Worm (Caenorhabditis elegans) whole organism, mixed stage, embryonic: ENCODE results near the gene ZK856.18.

Experiments
- M03D4.4 ChIP-seq: sonication (generic microtip); optimal IDR thresholded peaks from 2 replicates; lab custom pipeline; 2017; ENCODE audit warnings: mild to moderate bottlenecking, missing genetic modification characterization, missing compliant biosample characterization
- bed-3 ChIP-seq: fragments of 200-800 bp; sonication (Bioruptor generic); optimal IDR thresholded peaks from 3 replicates; lab custom pipeline; 2018; ENCODE audit warnings: mild to moderate bottlenecking, missing genetic modification characterization, moderate library complexity, missing compliant biosample characterization
- blmp-1 ChIP-seq: fragments of 150-350 bp; optimal IDR thresholded peaks from 2 replicates; lab custom pipeline; 2014; ENCODE audit warnings: missing biosample characterization, missing genetic modification characterization
- ceh-39 ChIP-seq: fragments of 150-350 bp; optimal IDR thresholded peaks from 2 replicates; lab custom pipeline; 2014; ENCODE audit warnings: missing biosample characterization, missing genetic modification characterization
- ceh-43 ChIP-seq: fragments of 200-800 bp; sonication (Bioruptor generic); optimal IDR thresholded peaks from 2 replicates; lab custom pipeline; 2018; ENCODE audit warnings: mild to moderate bottlenecking, missing genetic modification characterization, moderate library complexity, missing compliant biosample characterization
- ces-1 ChIP-seq: fragments of 150-350 bp; optimal IDR thresholded peaks from 2 replicates; lab custom pipeline; 2014; ENCODE audit warnings: missing biosample characterization, missing genetic modification reagents, missing genetic modification characterization
- cnd-1 ChIP-seq: fragments of 200-800 bp; sonication (Bioruptor generic); optimal IDR thresholded peaks from 2 replicates; lab custom pipeline; 2018; ENCODE audit warnings: mild to moderate bottlenecking, missing genetic modification characterization, missing compliant biosample characterization
- drap-1 ChIP-seq: fragments of 200-800 bp; sonication (Bioruptor generic); optimal IDR thresholded peaks from 3 replicates; lab custom pipeline; 2018; ENCODE audit warnings: mild to moderate bottlenecking, missing genetic modification characterization, missing compliant biosample characterization
- elt-1 ChIP-seq: sonication (generic microtip); optimal IDR thresholded peaks from 2 replicates; lab custom pipeline; 2017; ENCODE audit warnings: missing genetic modification characterization, mild to moderate bottlenecking, missing compliant biosample characterization, antibody characterized with exemption, moderate library complexity, borderline replicate concordance; ENCODE audit not compliant: insufficient read depth
- elt-3 ChIP-seq: fragments of 150-350 bp; optimal IDR thresholded peaks from 2 replicates; lab custom pipeline; 2014; ENCODE audit warnings: missing biosample characterization, missing genetic modification characterization
- flh-1 ChIP-seq: fragments of 200-800 bp; sonication (Bioruptor generic); optimal IDR thresholded peaks from 2 replicates; lab custom pipeline; 2018; ENCODE audit warnings: mild to moderate bottlenecking, missing genetic modification characterization, moderate library complexity, missing compliant biosample characterization
- ham-2 ChIP-seq: fragments of 200-800 bp; sonication (Bioruptor generic); optimal IDR thresholded peaks from 2 replicates; lab custom pipeline; 2018; ENCODE audit warnings: mild to moderate bottlenecking, missing genetic modification characterization, missing compliant biosample characterization
- hlh-1 ChIP-seq: fragments of 150-350 bp; optimal IDR thresholded peaks from 2 replicates; lab custom pipeline; 2014; ENCODE audit warnings: missing biosample characterization, missing genetic modification reagents, missing genetic modification characterization
- lin-13 ChIP-seq: fragments of 150-350 bp; optimal IDR thresholded peaks from 2 replicates; lab custom pipeline; 2014; ENCODE audit warnings: missing biosample characterization, missing genetic modification characterization
- lin-32 ChIP-seq: fragments of 200-800 bp; sonication (Bioruptor generic); optimal IDR thresholded peaks from 2 replicates; lab custom pipeline; 2018; ENCODE audit warnings: mild to moderate bottlenecking, missing genetic modification characterization, missing compliant biosample characterization
- lsy-2 ChIP-seq: fragments of 150-350 bp; optimal IDR thresholded peaks from 2 replicates; lab custom pipeline; 2014; ENCODE audit warnings: missing biosample characterization, missing genetic modification characterization
- mls-2 ChIP-seq: sonication (generic microtip); optimal IDR thresholded peaks from 2 replicates; lab custom pipeline; 2016; ENCODE audit warnings: mild to moderate bottlenecking, missing genetic modification characterization, moderate library complexity, missing compliant biosample characterization
- nhr-12 ChIP-seq: fragments of 150-350 bp; optimal IDR thresholded peaks from 2 replicates; lab custom pipeline; 2014; ENCODE audit warnings: missing biosample characterization, missing genetic modification characterization
- nhr-2 ChIP-seq: fragments of 150-350 bp; optimal IDR thresholded peaks from 2 replicates; lab custom pipeline; 2014; ENCODE audit warnings: missing biosample characterization, missing genetic modification characterization
- nhr-237 ChIP-seq: fragments of 150-350 bp; optimal IDR thresholded peaks from 2 replicates; lab custom pipeline; 2014; ENCODE audit warnings: missing biosample characterization, missing genetic modification characterization
- nhr-28 ChIP-seq: fragments of 150-350 bp; optimal IDR thresholded peaks from 2 replicates; lab custom pipeline; 2014; ENCODE audit warnings: missing biosample characterization, missing genetic modification characterization
- nhr-76 ChIP-seq: sonication (generic microtip); optimal IDR thresholded peaks from 2 replicates; lab custom pipeline; 2017; ENCODE audit warnings: missing biosample characterization, missing genetic modification characterization
- pha-4 ChIP-seq: fragments of 150-350 bp; optimal IDR thresholded peaks from 2 replicates; lab custom pipeline; 2018; ENCODE audit warnings: missing biosample characterization, missing genetic modification reagents, missing genetic modification characterization
- sem-2 ChIP-seq: fragments of 200-800 bp; sonication (Bioruptor generic); optimal IDR thresholded peaks from 2 replicates; lab custom pipeline; 2018; ENCODE audit warnings: mild to moderate bottlenecking, missing genetic modification characterization, missing compliant biosample characterization
- snpc-4 ChIP-seq: fragments of 150-350 bp; optimal IDR thresholded peaks from 2 replicates; lab custom pipeline; 2014; ENCODE audit warnings: missing biosample characterization, missing genetic modification characterization
- sptf-1 ChIP-seq: sonication (generic microtip); optimal IDR thresholded peaks from 2 replicates; lab custom pipeline; 2017; ENCODE audit warnings: mild to moderate bottlenecking, missing genetic modification characterization, moderate library complexity, missing compliant biosample characterization
- unc-120 ChIP-seq: sonication (generic microtip); optimal IDR thresholded peaks from 2 replicates; lab custom pipeline; 2017; ENCODE audit warnings: missing genetic modification characterization, missing compliant biosample characterization; ENCODE audit not compliant: poor library complexity, severe bottlenecking
- unc-62 ChIP-seq: fragments of 150-350 bp; optimal IDR thresholded peaks from 2 replicates; lab custom pipeline; 2014; ENCODE audit warnings: missing biosample characterization, missing genetic modification reagents, missing genetic modification characterization
- zip-8 ChIP-seq: fragments of 150-350 bp; optimal IDR thresholded peaks from 2 replicates; lab custom pipeline; 2014; ENCODE audit warnings: missing biosample characterization, missing genetic modification characterization
- ztf-11 ChIP-seq: fragments of 150-350 bp; optimal IDR thresholded peaks from 2 replicates; lab custom pipeline; 2014; ENCODE audit warnings: missing biosample characterization, missing genetic modification characterization

The ZK856.18 gene

DNA sequence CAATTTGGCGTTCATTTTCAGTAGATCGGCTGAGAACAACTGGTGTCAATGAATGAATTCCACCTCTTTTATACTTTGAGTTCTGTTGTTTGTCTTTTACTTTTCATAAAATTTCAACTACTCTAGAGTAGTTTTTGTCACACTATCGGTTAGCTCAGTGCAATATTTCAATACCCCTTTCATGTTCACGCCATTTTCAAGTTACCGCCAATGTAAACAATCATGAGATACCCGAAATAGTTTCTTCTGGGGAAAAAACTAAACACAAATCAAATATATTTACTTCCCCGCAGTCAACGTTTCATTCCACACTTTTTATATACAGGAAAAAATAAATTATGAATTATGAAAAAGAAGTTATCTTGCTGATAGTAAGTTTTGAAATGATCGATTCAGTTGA, 42.6 kb upstream of the ZK856.18 start, which contains the start of gene fipr-4:
TSS of gene fipr-4 (minus strand) at position 101 of the 400 bp plus-strand sequence.
- TF ChIP-seq ceh-43 (no peak), lin-32 (GFP tag; lab: Kevin White, UChicago) (no peak), snpc-4 (tag; lab: Kevin White, UChicago) (no peak), nhr-237 (tag; lab: Kevin White, UChicago) (no peak), ces-1 (no peak), elt-3 (tag; lab: Kevin White, UChicago) (no peak), sem-2 (GFP tag; lab: Kevin White, UChicago) (no peak), unc-120 (tag; lab: Kevin White, UChicago) (no peak), pha-4 (tag; lab: Kevin White, UChicago) (no peak), flh-1 (no peak), sptf-1 (tag; lab: Kevin White, UChicago) (no peak), nhr-2 (no peak)

DNA sequence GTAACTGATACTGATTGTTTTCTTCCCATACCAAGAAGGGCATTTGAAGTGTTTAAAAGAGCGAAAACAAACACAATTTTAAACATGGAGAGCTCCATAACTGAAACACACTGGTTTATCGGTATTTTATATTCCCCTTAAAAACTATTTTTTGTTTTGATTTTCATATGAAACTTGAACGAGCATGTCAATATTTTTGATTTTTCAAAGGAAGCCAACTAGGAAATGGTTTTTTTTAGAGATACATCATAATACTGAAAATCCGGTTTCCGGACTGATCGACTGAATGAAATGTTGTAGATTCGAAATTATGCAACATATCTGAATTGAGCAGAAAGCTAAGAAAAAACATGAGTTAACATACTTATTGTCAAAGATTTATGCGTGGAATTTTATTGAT, 41.5 kb upstream of the ZK856.18 start, which contains the start of gene ttr-19:
TSS of gene ttr-19 (minus strand) at position 101 of the 400 bp plus-strand sequence.
- TF ChIP-seq ztf-11 (tag; lab: Kevin White, UChicago) (no peak), M03D4.4 (no peak), elt-3 (tag; lab: Kevin White, UChicago) (no peak)

DNA sequence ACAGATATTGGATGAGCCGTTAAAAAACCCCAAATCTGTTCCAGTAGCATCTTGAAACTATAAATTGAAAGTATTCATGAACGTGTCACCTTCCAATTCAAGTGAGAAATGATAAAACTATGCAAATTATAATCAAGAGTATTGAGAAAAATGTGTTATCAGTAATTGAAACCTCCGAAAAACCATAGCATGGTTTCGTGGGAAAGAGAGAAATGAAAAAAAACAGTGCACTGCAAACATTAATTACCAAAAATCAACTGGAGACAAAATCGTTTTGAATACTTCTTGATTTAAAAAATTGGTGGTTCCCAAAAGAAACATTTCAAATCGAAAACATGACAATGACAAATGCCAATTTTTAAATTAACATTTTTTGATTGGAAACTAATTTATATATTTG, 39.8 kb upstream of the ZK856.18 start, which contains the start of gene daf-36:
TSS of gene daf-36 (minus strand) at position 101 of the 400 bp plus-strand sequence.
- TF ChIP-seq ztf-11 (tag; lab: Kevin White, UChicago) (no peak), lin-32 (GFP tag; lab: Kevin White, UChicago) (no peak), bed-3 (no peak), zip-8 (tag; lab: Kevin White, UChicago) (no peak), sptf-1 (tag; lab: Kevin White, UChicago) (no peak), ceh-39 (tag; lab: Kevin White, UChicago) (no peak), pha-4 (tag; lab: Kevin White, UChicago) (no peak), ces-1 (no peak), nhr-28 (no peak), mls-2 (tag; lab: Kevin White, UChicago) (no peak), ham-2 (no peak), nhr-76 (no peak), drap-1 (GFP tag; lab: Kevin White, UChicago) (no peak), unc-120 (tag; lab: Kevin White, UChicago) (no peak), elt-3 (tag; lab: Kevin White, UChicago) (no peak), nhr-12 (tag; lab: Kevin White, UChicago) (no peak), snpc-4 (tag; lab: Kevin White, UChicago) (no peak)
- TF ChIP-seq, all 35 proteins: peak for 0

DNA sequence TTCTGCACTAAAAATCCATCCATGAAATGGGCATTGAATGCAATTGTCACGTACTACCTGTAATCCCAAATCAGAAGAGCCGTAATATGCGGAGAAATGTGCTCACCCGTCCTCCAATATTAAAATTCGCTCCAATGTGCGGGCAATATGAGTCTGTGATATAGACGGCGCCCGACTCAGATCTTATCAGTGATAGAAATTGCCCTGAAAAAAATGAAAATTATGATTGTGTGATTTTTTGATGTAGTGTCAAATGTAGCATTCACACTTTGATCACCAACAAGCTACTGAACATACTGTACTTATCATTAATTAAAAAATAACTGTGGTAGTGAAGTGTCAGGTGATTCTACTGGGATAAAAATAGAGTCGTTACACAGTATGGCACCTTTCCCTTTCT, 38.8 kb upstream of the ZK856.18 start:
- TF ChIP-seq ztf-11 (tag; lab: Kevin White, UChicago) (no peak), unc-62 (no peak), snpc-4 (tag; lab: Kevin White, UChicago) (no peak), blmp-1 (no peak), nhr-237 (tag; lab: Kevin White, UChicago) (no peak), nhr-2 (no peak), nhr-28 (no peak), pha-4 (tag; lab: Kevin White, UChicago) (no peak), lsy-2 (tag; lab: Kevin White, UChicago) (no peak)

DNA sequence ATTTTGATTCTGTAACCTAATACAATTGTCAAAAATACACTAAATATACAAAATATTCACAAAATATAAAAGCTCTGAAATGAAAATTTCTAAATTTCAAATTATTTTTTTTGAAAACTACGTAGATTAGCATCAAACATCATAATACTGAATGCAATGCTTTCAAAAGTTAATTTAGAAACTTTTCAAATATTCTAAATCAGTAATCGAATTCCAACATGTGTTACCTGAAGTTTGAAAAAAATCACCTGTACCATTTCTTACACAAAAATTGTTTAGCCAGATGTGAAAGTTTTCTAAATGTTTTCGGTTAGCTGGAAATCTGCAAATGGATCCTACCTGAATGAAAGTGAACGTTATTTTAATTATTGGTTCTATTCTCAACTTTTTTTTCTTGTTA, 36.2 kb upstream of the ZK856.18 start, which contains the start of gene C12D8.20:
TSS of gene C12D8.20 (plus strand) at position 301 of the 400 bp plus-strand sequence.
- TF ChIP-seq nhr-2 (no peak), elt-1 (tag; lab: Kevin White, UChicago) (no peak), drap-1 (GFP tag; lab: Kevin White, UChicago) (no peak), lin-32 (GFP tag; lab: Kevin White, UChicago) (no peak), sptf-1 (tag; lab: Kevin White, UChicago) (no peak), ztf-11 (tag; lab: Kevin White, UChicago) (no peak), lsy-2 (tag; lab: Kevin White, UChicago) (no peak), unc-120 (tag; lab: Kevin White, UChicago) (no peak), cnd-1 (tag; lab: Kevin White, UChicago) (no peak), nhr-237 (tag; lab: Kevin White, UChicago) (no peak), hlh-1 (tag; lab: Kevin White, UChicago) (no peak), lin-13 (tag; lab: Kevin White, UChicago) (no peak), nhr-28 (no peak), elt-3 (tag; lab: Kevin White, UChicago) (no peak), ceh-43 (no peak), ham-2 (no peak)
